Worm (Caenorhabditis elegans): ENCODE data around the gene C07A4.2.

The C07A4.2 gene

DNA sequence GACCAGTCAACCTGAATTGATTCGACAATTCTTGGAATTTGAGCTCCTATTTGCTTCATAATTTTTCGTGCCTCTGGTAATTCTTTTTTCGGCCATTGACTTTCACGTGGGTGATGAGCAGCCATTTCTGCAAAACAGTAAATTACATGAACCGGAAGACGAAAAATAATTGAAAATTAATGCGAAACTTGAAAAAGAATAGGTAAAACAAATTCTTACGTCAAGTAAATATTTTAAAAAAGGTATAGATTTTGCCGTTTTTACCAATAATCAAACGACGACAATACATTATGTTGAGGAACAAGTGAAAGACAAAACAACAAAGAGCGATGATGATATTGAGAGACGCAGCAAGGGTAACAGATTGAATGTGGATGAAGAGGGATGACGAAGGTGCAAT lies 33.5 kb upstream of the C07A4.2 start, which contains the start of gene moc-1:
Gene moc-1, minus strand, starts transcription at position 127 of the 400 bp plus-strand sequence.
- TF ChIP-seq hmg-4 (GFP tag; optimal IDR thresholded peaks at IDR 0.05) (no peak), ama-1 (optimal IDR thresholded peaks at IDR 0.05) (no peak), ceh-13 (GFP tag; optimal IDR thresholded peaks at IDR 0.05) (no peak), hmbx-1 (tag; optimal IDR thresholded peaks at IDR 0.05) (no peak)

DNA sequence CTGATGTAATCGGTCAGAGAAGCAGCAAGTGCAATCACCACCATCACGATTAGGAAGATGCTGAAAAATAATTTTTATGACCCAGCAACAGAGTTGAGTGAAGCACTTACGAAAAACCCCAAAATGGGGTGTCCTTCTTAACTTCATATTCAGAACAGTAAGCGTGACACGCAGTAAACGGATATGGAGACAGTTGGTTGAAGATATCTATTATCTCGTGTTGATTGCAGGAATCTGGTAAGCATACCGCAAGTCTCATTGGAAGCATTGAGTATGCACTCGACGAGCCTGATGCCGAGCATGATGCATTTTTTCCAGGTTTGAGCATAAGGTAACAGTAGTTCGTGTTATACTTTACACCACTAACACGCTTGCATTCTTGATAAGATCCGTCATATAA lies 30.7 kb upstream of the C07A4.2 start:
- no peak for TF ChIP-seq ceh-13 (GFP tag; optimal IDR thresholded peaks at IDR 0.05)
- no peak for TF ChIP-seq aly-1 (tag; optimal IDR thresholded peaks at IDR 0.05)
- TF ChIP-seq B0310.2 (tag; optimal IDR thresholded peaks at IDR 0.05), result no peak
- TF ChIP-seq hmg-4 (GFP tag; optimal IDR thresholded peaks at IDR 0.05), result no peak
- TF ChIP-seq scrt-1 (GFP tag; IDR thresholded peaks at IDR 0.05), result no peak
- no peak for TF ChIP-seq ama-1 (optimal IDR thresholded peaks at IDR 0.05)
- no peak for TF ChIP-seq tra-4 (tag; optimal IDR thresholded peaks at IDR 0.05)
- no peak for TF ChIP-seq tbx-11 (GFP tag; IDR thresholded peaks at IDR 0.05)
- TF ChIP-seq hnd-1 (tag; optimal IDR thresholded peaks at IDR 0.05), result no peak
- no peak for TF ChIP-seq F13C5.2 (tag; optimal IDR thresholded peaks at IDR 0.05)
- no peak for TF ChIP-seq flt-1 (GFP tag; IDR thresholded peaks at IDR 0.05)
- TF ChIP-seq hmbx-1 (tag; optimal IDR thresholded peaks at IDR 0.05), result no peak
- no peak for TF ChIP-seq tbx-37 (GFP tag; conservative IDR thresholded peaks at IDR 0.05)
- TF ChIP-seq pes-1 (GFP tag; IDR thresholded peaks at IDR 0.05), result no peak
- no peak for TF ChIP-seq ceh-36 (tag; optimal IDR thresholded peaks at IDR 0.05)

DNA sequence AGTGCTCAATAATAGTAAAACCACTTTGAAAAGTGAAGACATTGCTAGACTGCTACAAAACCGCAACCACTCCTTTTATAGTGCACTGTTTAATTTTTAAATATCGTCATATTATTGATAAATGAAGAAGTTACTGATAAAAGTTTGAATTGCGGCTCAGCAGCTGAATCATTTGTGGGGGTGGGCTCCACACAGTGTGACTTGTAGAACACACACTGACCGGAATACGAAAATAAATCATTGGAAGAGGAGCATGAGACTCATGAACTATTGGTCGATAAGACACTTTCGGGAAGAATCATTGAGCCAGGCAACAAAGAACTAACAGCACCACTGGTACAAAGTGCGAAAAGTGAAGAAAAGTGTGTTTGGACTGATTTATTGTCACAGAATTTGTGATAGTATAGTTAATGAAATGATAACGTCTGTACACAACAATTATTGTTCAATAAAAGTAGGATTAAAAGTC lies 30.0 kb upstream of the C07A4.2 start, which contains the start of gene oac-14:
Gene oac-14, minus strand, starts transcription at position 51 of the 469 bp plus-strand sequence.
- TF ChIP-seq ceh-36 (tag; optimal IDR thresholded peaks at IDR 0.05), result no peak
- TF ChIP-seq B0310.2 (tag; optimal IDR thresholded peaks at IDR 0.05), result no peak
- no peak for TF ChIP-seq F13C5.2 (tag; optimal IDR thresholded peaks at IDR 0.05)
- TF ChIP-seq aly-1 (tag; optimal IDR thresholded peaks at IDR 0.05), result no peak
- TF ChIP-seq ets-7 (tag; optimal IDR thresholded peaks at IDR 0.05), result no peak
- TF ChIP-seq tbx-37 (GFP tag; conservative IDR thresholded peaks at IDR 0.05), result no peak
- TF ChIP-seq scrt-1 (GFP tag; IDR thresholded peaks at IDR 0.05), result no peak
- TF ChIP-seq tra-4 (tag; optimal IDR thresholded peaks at IDR 0.05), result no peak
- TF ChIP-seq ceh-13 (GFP tag; optimal IDR thresholded peaks at IDR 0.05), result no peak
- no peak for TF ChIP-seq sea-1 (GFP tag; conservative IDR thresholded peaks at IDR 0.05)

DNA sequence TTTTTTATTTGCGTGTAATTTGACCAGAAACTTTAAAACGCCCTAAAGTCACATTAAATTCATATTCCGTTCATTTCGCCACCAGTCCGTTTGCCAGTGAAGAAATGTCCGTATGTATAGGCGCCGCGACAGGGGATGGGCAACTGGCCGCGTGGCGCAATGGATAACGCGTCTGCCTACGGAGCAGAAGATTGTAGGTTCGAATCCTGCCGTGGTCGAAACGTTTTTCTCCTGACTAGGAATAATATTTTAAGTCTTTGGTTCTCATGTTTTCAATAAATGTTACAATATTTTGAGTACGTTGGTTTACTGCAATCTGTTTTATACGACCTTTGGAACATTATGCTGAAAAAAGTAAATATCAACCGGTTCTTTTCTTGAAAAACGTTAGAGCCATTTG lies 27.0 kb upstream of the C07A4.2 start:
- TF ChIP-seq sea-1 (GFP tag; conservative IDR thresholded peaks at IDR 0.05), result 0 out of 2 replicates have a peak, but pooled peaks have one; percentile 35
- TF ChIP-seq tbx-37 (GFP tag; conservative IDR thresholded peaks at IDR 0.05), result peak; percentile 33; the same call in 1 of the 2 replicates
- peak; percentile 60; the same call in 1 of the 2 replicates for TF ChIP-seq scrt-1 (GFP tag; IDR thresholded peaks at IDR 0.05)
- peak; percentile 60 for TF ChIP-seq hmg-4 (GFP tag; optimal IDR thresholded peaks at IDR 0.05)
- no peak for TF ChIP-seq B0310.2 (tag; optimal IDR thresholded peaks at IDR 0.05)

DNA sequence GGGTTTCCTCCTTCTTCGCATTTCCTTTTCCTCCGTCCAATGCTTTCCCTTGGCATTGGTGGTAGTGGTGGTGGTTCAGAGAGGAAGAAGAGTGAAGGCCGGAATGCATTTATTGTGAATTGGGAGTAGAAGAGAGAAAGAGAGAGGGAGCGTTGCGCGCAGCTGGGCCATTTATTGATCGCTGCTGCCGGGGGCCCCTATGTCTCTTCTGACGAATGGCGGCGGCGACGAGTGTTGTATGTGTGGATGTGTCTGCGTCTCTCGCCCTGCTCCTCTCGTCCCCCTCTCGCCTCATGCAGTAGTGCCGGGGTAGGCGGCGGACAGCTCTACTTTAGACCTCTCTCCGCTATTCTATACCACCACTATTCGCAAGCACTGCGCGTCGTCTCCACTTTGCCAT lies 25.4 kb upstream of the C07A4.2 start, which contains the start of gene unc-115:
Gene unc-115, plus strand, starts transcription at position 301 of the 400 bp plus-strand sequence.
- TF ChIP-seq tbx-37 (GFP tag; conservative IDR thresholded peaks at IDR 0.05) (no peak), ceh-36 (tag; optimal IDR thresholded peaks at IDR 0.05) (no peak), tbx-11 (GFP tag; IDR thresholded peaks at IDR 0.05) (no peak), B0310.2 (tag; optimal IDR thresholded peaks at IDR 0.05) (peak; percentile 6), ets-7 (tag; optimal IDR thresholded peaks at IDR 0.05) (no peak), pes-1 (GFP tag; IDR thresholded peaks at IDR 0.05) (no peak), hmbx-1 (tag; optimal IDR thresholded peaks at IDR 0.05) (no peak), hnd-1 (tag; optimal IDR thresholded peaks at IDR 0.05) (no peak), ceh-13 (GFP tag; optimal IDR thresholded peaks at IDR 0.05) (no peak), ama-1 (optimal IDR thresholded peaks at IDR 0.05) (no peak), F13C5.2 (tag; optimal IDR thresholded peaks at IDR 0.05) (peak; percentile 82), tra-4 (tag; optimal IDR thresholded peaks at IDR 0.05) (no peak), scrt-1 (GFP tag; IDR thresholded peaks at IDR 0.05) (0 out of 2 replicates have a peak, but pooled peaks have one; percentile 33), hmg-4 (GFP tag; optimal IDR thresholded peaks at IDR 0.05) (peak; percentile 93), sea-1 (GFP tag; conservative IDR thresholded peaks at IDR 0.05) (0 out of 2 replicates have a peak, but pooled peaks have one; percentile 26), flt-1 (GFP tag; IDR thresholded peaks at IDR 0.05) (no peak), aly-1 (tag; optimal IDR thresholded peaks at IDR 0.05) (peak; percentile 75)

DNA sequence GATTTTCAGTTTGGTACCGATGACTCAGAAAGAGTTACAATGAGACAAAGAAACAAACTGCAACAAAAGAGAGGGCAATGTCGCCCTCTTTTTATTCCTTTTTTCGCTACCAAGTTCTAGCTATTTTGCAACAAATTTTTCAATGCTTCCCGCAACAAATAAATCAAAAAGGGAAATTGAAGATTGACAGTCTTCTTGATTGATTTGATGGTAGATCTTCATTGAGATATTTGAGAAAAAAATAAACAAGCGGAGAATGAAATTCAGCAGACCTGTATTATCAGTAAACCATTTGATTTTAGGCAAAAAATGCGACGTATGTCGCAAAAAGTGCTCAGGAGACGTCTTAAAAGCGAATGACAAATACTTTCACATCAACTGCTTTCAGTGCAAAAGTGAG lies 24.8 kb upstream of the C07A4.2 start:
- no peak for TF ChIP-seq F13C5.2 (tag; optimal IDR thresholded peaks at IDR 0.05)

DNA sequence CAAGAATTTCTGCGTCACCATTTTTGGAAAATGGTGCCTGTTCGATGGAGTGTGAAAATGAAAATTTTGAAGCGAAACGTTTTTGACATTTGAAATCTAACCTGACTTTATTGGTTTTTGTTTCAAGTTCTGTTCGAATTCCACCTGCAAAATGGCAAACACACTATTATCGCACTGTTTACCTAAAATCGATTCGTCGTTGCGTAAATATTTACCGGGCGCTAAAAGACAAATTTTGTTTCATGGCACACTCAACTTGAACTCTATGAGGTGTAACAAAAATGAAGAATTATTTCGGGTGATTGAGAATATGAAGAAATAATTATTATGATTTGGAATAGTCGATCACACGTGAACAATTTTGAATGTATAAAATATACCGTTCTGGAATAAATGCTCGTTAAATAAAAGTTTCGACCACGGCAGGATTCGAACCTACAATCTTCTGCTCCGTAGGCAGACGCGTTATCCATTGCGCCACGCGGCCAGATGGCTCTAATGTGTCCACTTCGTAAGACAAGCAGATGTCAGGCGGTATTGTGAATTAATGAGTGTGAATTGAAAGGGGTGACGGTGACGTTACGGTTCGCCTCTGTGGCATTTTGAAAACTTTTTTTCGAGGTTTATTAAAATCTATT lies 23.6 kb upstream of the C07A4.2 start:
- TF ChIP-seq hmg-4 (GFP tag; optimal IDR thresholded peaks at IDR 0.05), result peak; percentile 41
- peak; percentile 43; the same call in 1 of the 2 replicates for TF ChIP-seq tbx-11 (GFP tag; IDR thresholded peaks at IDR 0.05)
- peak; percentile 61; the same call in 1 of the 2 replicates for TF ChIP-seq sea-1 (GFP tag; conservative IDR thresholded peaks at IDR 0.05)
- TF ChIP-seq F13C5.2 (tag; optimal IDR thresholded peaks at IDR 0.05), result no peak
- no peak for TF ChIP-seq ets-7 (tag; optimal IDR thresholded peaks at IDR 0.05)
- no peak for TF ChIP-seq tbx-37 (GFP tag; conservative IDR thresholded peaks at IDR 0.05)
- peak; percentile 70 for TF ChIP-seq flt-1 (GFP tag; IDR thresholded peaks at IDR 0.05)
- no peak for TF ChIP-seq B0310.2 (tag; optimal IDR thresholded peaks at IDR 0.05)
- TF ChIP-seq ceh-36 (tag; optimal IDR thresholded peaks at IDR 0.05), result peak; percentile 34
- peak; percentile 33; the same call in 1 of the 2 replicates for TF ChIP-seq scrt-1 (GFP tag; IDR thresholded peaks at IDR 0.05)
- peak; percentile 78 for TF ChIP-seq pes-1 (GFP tag; IDR thresholded peaks at IDR 0.05)
- TF ChIP-seq ceh-13 (GFP tag; optimal IDR thresholded peaks at IDR 0.05), result no peak
- no peak for TF ChIP-seq tra-4 (tag; optimal IDR thresholded peaks at IDR 0.05)
- no peak for TF ChIP-seq aly-1 (tag; optimal IDR thresholded peaks at IDR 0.05)
- TF ChIP-seq hnd-1 (tag; optimal IDR thresholded peaks at IDR 0.05), result peak; percentile 7
- no peak for TF ChIP-seq hmbx-1 (tag; optimal IDR thresholded peaks at IDR 0.05)
- no peak for TF ChIP-seq ama-1 (optimal IDR thresholded peaks at IDR 0.05)
